ENCODE assay signal across 1 fruit fly cellular context in genomic region chr3L:6496053-6496921, dm6.
TF ChIP-seq lines count a peak whose summit lies in the region.

No protein-coding gene starts in this region.

TF ChIP-seq in whole organism, embryonic, 481 proteins besides CTCF, POLR2A, EP300 and RAD21 (continued from another document):
- TF ChIP-seq crol (GFP tag; IDR thresholded peaks at IDR 0.05; lab: Robert Waterston, UW) (peak; percentile 93), CG11504 (tag; optimal IDR thresholded peaks at IDR 0.05; lab: Kevin White, UChicago) (no peak), CG17328 (GFP tag; IDR thresholded peaks at IDR 0.05; lab: Robert Waterston, UW) (0 out of 2 replicates have a peak, but pooled peaks have one; percentile 9), ranshi (GFP tag; IDR thresholded peaks at IDR 0.05; lab: Robert Waterston, UW) (0 out of 2 replicates have a peak, but pooled peaks have one; percentile 5), Trl (optimal IDR thresholded peaks at IDR 0.05; lab: Kevin White, UChicago) (peak; percentile 47 to 86), Trl (GFP tag; optimal IDR thresholded peaks at IDR 0.05; lab: Kevin White, UChicago) (no peak), sens (GFP tag; lab: Kevin White, UChicago) (peak; percentile 36), CG18599 (GFP tag; optimal IDR thresholded peaks at IDR 0.05; lab: Kevin White, UChicago) (no peak), HmgD (GFP tag; optimal IDR thresholded peaks at IDR 0.05; lab: Kevin White, UChicago) (no peak), Fer2 (tag; optimal IDR thresholded peaks at IDR 0.05; lab: Kevin White, UChicago) (no peak), eve (GFP tag; optimal IDR thresholded peaks at IDR 0.05; lab: Kevin White, UChicago) (no peak), CG9817 (tag; optimal IDR thresholded peaks at IDR 0.05; lab: Kevin White, UChicago) (no peak), her (GFP tag; optimal IDR thresholded peaks at IDR 0.05; lab: Kevin White, UChicago) (no peak), Ets65A (GFP tag; lab: Kevin White, UChicago) (peak; percentile 31), CG15479 (GFP tag; optimal IDR thresholded peaks at IDR 0.05; lab: Kevin White, UChicago) (peak; percentile 97), CG10654 (GFP tag; optimal IDR thresholded peaks at IDR 0.05; lab: Kevin White, UChicago) (no peak), CG12236 (GFP tag; optimal IDR thresholded peaks at IDR 0.05; lab: Kevin White, UChicago) (no peak), CG43689 (GFP tag; IDR thresholded peaks at IDR 0.05; lab: Robert Waterston, UW) (no peak), Rfx (GFP tag; IDR thresholded peaks at IDR 0.05; lab: Robert Waterston, UW) (0 out of 2 replicates have a peak, but pooled peaks have one; percentile 12), cg (GFP tag; optimal IDR thresholded peaks at IDR 0.05; lab: Kevin White, UChicago) (peak; percentile 93), CG9437 (GFP tag; optimal IDR thresholded peaks at IDR 0.05; lab: Kevin White, UChicago) (peak; percentile 88), Dll (GFP tag; IDR thresholded peaks at IDR 0.05; lab: Robert Waterston, UW; ENCODE audit: partially characterized antibody) (peak; percentile 19; the same call in 1 of the 4 replicates), Pdp1 (GFP tag; optimal IDR thresholded peaks at IDR 0.05; lab: Kevin White, UChicago) (peak in 1 of 2 experiments; percentile 71), CG17359 (tag; optimal IDR thresholded peaks at IDR 0.05; lab: Kevin White, UChicago) (no peak), otp (GFP tag; IDR thresholded peaks at IDR 0.05; lab: Robert Waterston, UW) (0 out of 3 replicates have a peak, but pooled peaks have one; percentile 10), CG8478 (optimal IDR thresholded peaks at IDR 0.05; lab: Kevin White, UChicago) (peak; percentile 74), corto (GFP tag; optimal IDR thresholded peaks at IDR 0.05; lab: Kevin White, UChicago) (peak; percentile 27), br (optimal IDR thresholded peaks at IDR 0.05; lab: Kevin White, UChicago) (no peak), H15 (GFP tag; IDR thresholded peaks at IDR 0.05; lab: Robert Waterston, UW) (no peak), Hr78 (GFP tag; optimal IDR thresholded peaks at IDR 0.05; lab: Kevin White, UChicago) (no peak), nerfin-2 (GFP tag; IDR thresholded peaks at IDR 0.05; lab: Robert Waterston, UW; ENCODE audit: partially characterized antibody) (peak; percentile 21; the same call in 1 of the 2 replicates), kni (GFP tag; optimal IDR thresholded peaks at IDR 0.05; lab: Kevin White, UChicago) (peak; percentile 68), CG12769 (tag; optimal IDR thresholded peaks at IDR 0.05; lab: Kevin White, UChicago) (peak; percentile 88), jing (GFP tag; optimal IDR thresholded peaks at IDR 0.05; lab: Kevin White, UChicago) (no peak), Awh (GFP tag; IDR thresholded peaks at IDR 0.05; lab: Robert Waterston, UW) (peak; percentile 81), chinmo (GFP tag; IDR thresholded peaks at IDR 0.05; lab: Robert Waterston, UW; ENCODE audit: partially characterized antibody) (no peak), CG18262 (tag; optimal IDR thresholded peaks at IDR 0.05; lab: Kevin White, UChicago) (no peak), CG42726 (GFP tag; IDR thresholded peaks at IDR 0.05; lab: Robert Waterston, UW; ENCODE audit: partially characterized antibody) (0 out of 2 replicates have a peak, but pooled peaks have one; percentile 15), Adf1 (GFP tag; IDR thresholded peaks at IDR 0.05; lab: Robert Waterston, UW) (peak; percentile 82), HLHmδ (GFP tag; optimal IDR thresholded peaks at IDR 0.05; lab: Kevin White, UChicago) (no peak), abd-A (tag; optimal IDR thresholded peaks at IDR 0.05; lab: Kevin White, UChicago) (peak; percentile 13), CG5180 (GFP tag; optimal IDR thresholded peaks at IDR 0.05; lab: Kevin White, UChicago) (peak; percentile 55), twi (tag; optimal IDR thresholded peaks at IDR 0.05; lab: Kevin White, UChicago) (no peak), CG4730 (GFP tag; IDR thresholded peaks at IDR 0.05; lab: Robert Waterston, UW) (peak; percentile 14; the same call in 1 of the 2 replicates), Hr39 (optimal IDR thresholded peaks at IDR 0.05; lab: Kevin White, UChicago) (peak; percentile 95), cad (GFP tag; optimal IDR thresholded peaks at IDR 0.05; lab: Kevin White, UChicago) (no peak), CG8290 (GFP tag; optimal IDR thresholded peaks at IDR 0.05; lab: Kevin White, UChicago) (no peak), CG8290 (tag; optimal IDR thresholded peaks at IDR 0.05; lab: Kevin White, UChicago) (peak in 1 of 2 experiments; percentile 11), zen (tag; optimal IDR thresholded peaks at IDR 0.05; lab: Kevin White, UChicago) (peak; percentile 39)
